Worm (Caenorhabditis elegans): ENCODE measurements around the gene str-41.

DNA sequence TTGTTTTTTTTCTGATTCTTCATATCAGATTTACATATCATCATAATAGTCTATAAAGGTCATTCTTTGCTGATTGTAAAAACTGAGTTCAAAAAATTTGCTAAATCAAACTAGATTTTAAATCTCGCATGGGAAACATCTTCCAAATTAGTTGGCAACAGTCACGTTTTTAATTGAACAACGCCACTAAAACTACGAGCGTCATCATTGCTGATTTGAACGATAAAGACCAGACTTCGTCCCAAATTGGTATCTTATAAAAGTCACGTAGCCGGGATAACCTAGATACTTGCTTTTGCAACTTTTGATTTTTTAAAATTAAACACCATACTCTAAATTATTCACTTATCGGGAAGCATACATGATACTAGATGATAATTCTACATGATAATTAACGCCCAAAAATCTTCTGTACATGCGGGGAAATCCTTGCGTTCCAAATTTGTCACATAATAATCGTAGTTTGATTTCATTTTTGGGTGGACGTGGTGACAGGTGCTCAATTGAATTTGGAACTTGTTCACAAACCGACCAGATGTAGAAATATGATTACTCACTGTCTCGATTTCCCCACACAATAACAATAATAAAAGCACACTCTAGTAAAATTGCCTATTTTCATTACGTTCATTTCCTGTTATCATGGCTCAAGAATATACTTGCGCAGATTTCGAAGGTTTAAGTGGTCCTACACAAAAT is 5.4 kb downstream of the str-41 start, which contains the start of gene srw-67:
- TF ChIP-seq klf-2 (GFP tag; conservative IDR thresholded peaks at IDR 0.05) (no peak), tab-1 (GFP tag; IDR thresholded peaks at IDR 0.05) (no peak), flt-1 (GFP tag; IDR thresholded peaks at IDR 0.05) (no peak), T22C8.4 (GFP tag; IDR thresholded peaks at IDR 0.05) (no peak), ztf-29 (GFP tag; IDR thresholded peaks at IDR 0.05) (no peak)
